Fruit fly (Drosophila melanogaster) whole organism, prepupa: Measurements from ENCODE around the gene CG9154.

ENCODE experiments used
- Blimp-1 ChIP-seq: fragments of 200-800 bp; sonication (Bioruptor generic); optimal IDR thresholded peaks from 3 replicates; lab custom pipeline; 2017; ENCODE audit warnings: missing biosample characterization, missing genetic modification characterization, mild to moderate bottlenecking, moderate library complexity, missing genetic modification reagents
- CG10631 ChIP-seq: fragments of 200-800 bp; sonication (Bioruptor generic); optimal IDR thresholded peaks from 2 replicates; lab custom pipeline; 2016; ENCODE audit warnings: missing biosample characterization, missing genetic modification characterization
- CG10669 ChIP-seq: fragments of 200-800 bp; sonication (Bioruptor generic); optimal IDR thresholded peaks from 3 replicates; lab custom pipeline; 2018; ENCODE audit warnings: missing biosample characterization, mild to moderate bottlenecking, missing genetic modification characterization, moderate library complexity
- CG11294 ChIP-seq: fragments of 200-800 bp; sonication (Bioruptor generic); IDR thresholded peaks from 2 replicates; pipeline ENCODE4 v1.3.6; 2022; ENCODE audit warnings: missing biosample characterization, missing genetic modification characterization
- CG11762 ChIP-seq: fragments of 200-800 bp; sonication (Bioruptor generic); optimal IDR thresholded peaks from 3 replicates; lab custom pipeline; 2016; ENCODE audit warnings: missing biosample characterization, missing genetic modification characterization; ENCODE audit not compliant: insufficient read depth
- CG15336 ChIP-seq: fragments of 200-800 bp; sonication (Bioruptor generic); IDR thresholded peaks from 2 replicates; pipeline ENCODE4 v1.3.6; 2022; ENCODE audit warnings: missing biosample characterization, missing genetic modification characterization
- CG1621 ChIP-seq: fragments of 200-800 bp; sonication (Bioruptor generic); optimal IDR thresholded peaks from 3 replicates; lab custom pipeline; 2018; ENCODE audit warnings: missing biosample characterization, mild to moderate bottlenecking, missing genetic modification characterization
- CG16779 ChIP-seq: fragments of 200-800 bp; sonication (Bioruptor generic); optimal IDR thresholded peaks from 3 replicates; lab custom pipeline; 2017; ENCODE audit warnings: missing biosample characterization, mild to moderate bottlenecking, missing genetic modification characterization
- CG3032 ChIP-seq: fragments of 200-800 bp; optimal IDR thresholded peaks from 2 replicates; lab custom pipeline; 2019; ENCODE audit warnings: missing biosample characterization, mild to moderate bottlenecking, missing genetic modification characterization, moderate library complexity
- CG31627 ChIP-seq: fragments of 200-800 bp; sonication (Bioruptor generic); optimal IDR thresholded peaks from 3 replicates; lab custom pipeline; 2016; ENCODE audit warnings: missing biosample characterization, missing genetic modification characterization
- CG32006 ChIP-seq: fragments of 200-800 bp; sonication (Bioruptor generic); optimal IDR thresholded peaks from 3 replicates; lab custom pipeline; 2017; ENCODE audit warnings: missing biosample characterization, mild to moderate bottlenecking, missing genetic modification characterization
- CG34406 ChIP-seq: fragments of 200-800 bp; sonication (Bioruptor generic); optimal IDR thresholded peaks from 3 replicates; lab custom pipeline; 2016; ENCODE audit warnings: missing biosample characterization, missing genetic modification characterization
- CG3919 ChIP-seq: fragments of 200-800 bp; sonication (Bioruptor generic); optimal IDR thresholded peaks from 3 replicates; lab custom pipeline; 2016; ENCODE audit warnings: missing biosample characterization, missing genetic modification characterization
- CG4318 ChIP-seq: fragments of 200-800 bp; sonication (Bioruptor generic); optimal IDR thresholded peaks from 3 replicates; lab custom pipeline; 2017; ENCODE audit warnings: missing biosample characterization, mild to moderate bottlenecking, missing genetic modification characterization
- CG6792 ChIP-seq: fragments of 200-800 bp; sonication (Bioruptor generic); optimal IDR thresholded peaks from 3 replicates; lab custom pipeline; 2016; ENCODE audit warnings: missing biosample characterization, missing genetic modification characterization
- CG6854 ChIP-seq: fragments of 200-800 bp; sonication (Bioruptor generic); optimal IDR thresholded peaks from 2 replicates; lab custom pipeline; 2017; ENCODE audit warnings: missing biosample characterization, mild to moderate bottlenecking, missing genetic modification characterization
- CG7368 ChIP-seq: fragments of 200-800 bp; sonication (Bioruptor generic); optimal IDR thresholded peaks from 3 replicates; lab custom pipeline; 2016; ENCODE audit warnings: missing biosample characterization, missing genetic modification characterization
- CG8119 ChIP-seq: fragments of 200-800 bp; sonication (Bioruptor generic); IDR thresholded peaks from 3 replicates; pipeline ENCODE4 v1.3.6; 2022; ENCODE audit warnings: missing biosample characterization, missing genetic modification characterization
- CG8319 ChIP-seq: fragments of 200-800 bp; sonication (Bioruptor generic); optimal IDR thresholded peaks from 3 replicates; lab custom pipeline; 2016; ENCODE audit warnings: missing biosample characterization, missing genetic modification characterization
- CG8632 ChIP-seq: fragments of 200-800 bp; sonication (Bioruptor generic); optimal IDR thresholded peaks from 3 replicates; lab custom pipeline; 2016; ENCODE audit warnings: missing biosample characterization, missing genetic modification characterization
- Eip75B ChIP-seq: fragments of 200-800 bp; sonication (Bioruptor generic); optimal IDR thresholded peaks from 3 replicates; lab custom pipeline; 2016; ENCODE audit warnings: missing biosample characterization, missing genetic modification characterization
- Eip93F ChIP-seq: fragments of 200-800 bp; sonication (Bioruptor generic); optimal IDR thresholded peaks from 2 replicates; lab custom pipeline; 2016; ENCODE audit warnings: missing biosample characterization, mild to moderate bottlenecking, missing genetic modification characterization
- Ets21C ChIP-seq: fragments of 200-800 bp; sonication (Bioruptor generic); optimal IDR thresholded peaks from 3 replicates; lab custom pipeline; 2016; ENCODE audit warnings: missing biosample characterization, missing genetic modification characterization
- Gug ChIP-seq: fragments of 200-800 bp; sonication (Bioruptor generic); IDR thresholded peaks from 2 replicates; pipeline ENCODE4 v1.3.6; 2022; ENCODE audit warnings: missing biosample characterization, missing genetic modification characterization
- Hr38 ChIP-seq: sonication (Bioruptor generic); optimal IDR thresholded peaks from 2 replicates; lab custom pipeline; 2016; ENCODE audit warnings: missing biosample characterization, missing genetic modification characterization
- Hr39 ChIP-seq: fragments of 200-800 bp; sonication (Bioruptor generic); optimal IDR thresholded peaks from 2 replicates; lab custom pipeline; 2016; ENCODE audit warnings: missing biosample characterization, missing genetic modification characterization
- Lpt ChIP-seq: fragments of 200-800 bp; sonication (Bioruptor generic); optimal IDR thresholded peaks from 3 replicates; lab custom pipeline; 2016; ENCODE audit warnings: missing biosample characterization, missing genetic modification characterization
- Met ChIP-seq: fragments of 200-800 bp; sonication (Bioruptor generic); optimal IDR thresholded peaks from 3 replicates; lab custom pipeline; 2016; ENCODE audit warnings: missing biosample characterization, missing genetic modification characterization
- OdsH ChIP-seq: fragments of 200-800 bp; sonication (Bioruptor generic); optimal IDR thresholded peaks from 3 replicates; lab custom pipeline; 2016; ENCODE audit warnings: missing biosample characterization, missing genetic modification characterization
- Sox102F ChIP-seq: fragments of 200-800 bp; sonication (Bioruptor generic); optimal IDR thresholded peaks from 2 replicates; lab custom pipeline; 2016; ENCODE audit warnings: missing biosample characterization, mild to moderate bottlenecking, missing genetic modification characterization
- achi ChIP-seq: fragments of 200-800 bp; sonication (Bioruptor generic); optimal IDR thresholded peaks from 3 replicates; lab custom pipeline; 2016; ENCODE audit warnings: missing biosample characterization, missing genetic modification characterization
- acj6 ChIP-seq: fragments of 200-800 bp; sonication (Bioruptor generic); optimal IDR thresholded peaks from 3 replicates; lab custom pipeline; 2016; ENCODE audit warnings: missing biosample characterization, missing genetic modification characterization
- cyc ChIP-seq: fragments of 200-800 bp; sonication (Bioruptor generic); optimal IDR thresholded peaks from 3 replicates; lab custom pipeline; 2016; ENCODE audit warnings: missing biosample characterization, missing genetic modification characterization
- dac ChIP-seq: fragments of 200-800 bp; sonication (Bioruptor generic); optimal IDR thresholded peaks from 2 replicates; lab custom pipeline; 2017; ENCODE audit warnings: missing biosample characterization, mild to moderate bottlenecking, missing genetic modification characterization
- fd85E ChIP-seq: fragments of 200-800 bp; sonication (Bioruptor generic); optimal IDR thresholded peaks from 3 replicates; lab custom pipeline; 2016; ENCODE audit warnings: missing biosample characterization, missing genetic modification characterization
- fkh ChIP-seq: fragments of 200-800 bp; sonication (Bioruptor generic); optimal IDR thresholded peaks from 3 replicates; lab custom pipeline; 2017; ENCODE audit warnings: missing biosample characterization, mild to moderate bottlenecking, missing genetic modification characterization, moderate library complexity
- lz ChIP-seq: fragments of 200-800 bp; sonication (Bioruptor generic); optimal IDR thresholded peaks from 3 replicates; lab custom pipeline; 2016; ENCODE audit warnings: missing biosample characterization, missing genetic modification characterization
- net ChIP-seq: fragments of 200-800 bp; sonication (Bioruptor generic); optimal IDR thresholded peaks from 3 replicates; lab custom pipeline; 2016; ENCODE audit warnings: missing biosample characterization, missing genetic modification characterization
- pdm3 ChIP-seq: fragments of 200-800 bp; sonication (Bioruptor generic); optimal IDR thresholded peaks from 3 replicates; lab custom pipeline; 2016; ENCODE audit warnings: missing biosample characterization, missing genetic modification characterization
- salr ChIP-seq, 2 experiments: fragments of 200-800 bp; sonication (Bioruptor generic); optimal IDR thresholded peaks; 3 replicates each; lab custom pipeline; 2016 to 2018; ENCODE audit warnings: missing biosample characterization in 2 of 2, missing genetic modification characterization in 2 of 2, mild to moderate bottlenecking in 1 of 2
- spab ChIP-seq: fragments of 200-800 bp; sonication (Bioruptor generic); optimal IDR thresholded peaks from 2 replicates; lab custom pipeline; 2017; ENCODE audit warnings: missing biosample characterization, mild to moderate bottlenecking, missing genetic modification characterization, missing genetic modification reagents
- ss ChIP-seq, 2 experiments: fragments of 200-800 bp; sonication (Bioruptor generic); optimal IDR thresholded peaks; 2 replicates in 1 of 2; 3 replicates in 1 of 2; lab custom pipeline; 2017 to 2018; ENCODE audit warnings: mild to moderate bottlenecking in 2 of 2, missing biosample characterization in 2 of 2, missing genetic modification characterization in 2 of 2, moderate library complexity in 1 of 2
- svp ChIP-seq: fragments of 200-800 bp; sonication (Bioruptor generic); peaks from one replicate; lab custom pipeline; 2016; ENCODE audit warnings: missing biosample characterization, missing genetic modification characterization
- topi ChIP-seq: fragments of 200-800 bp; sonication (Bioruptor generic); optimal IDR thresholded peaks from 3 replicates; lab custom pipeline; 2016; ENCODE audit warnings: missing biosample characterization, missing genetic modification characterization
- vri ChIP-seq: fragments of 200-800 bp; sonication (Bioruptor generic); optimal IDR thresholded peaks from 3 replicates; lab custom pipeline; 2016; ENCODE audit warnings: missing biosample characterization, mild to moderate bottlenecking, missing genetic modification characterization

CG9154 gene

DNA sequence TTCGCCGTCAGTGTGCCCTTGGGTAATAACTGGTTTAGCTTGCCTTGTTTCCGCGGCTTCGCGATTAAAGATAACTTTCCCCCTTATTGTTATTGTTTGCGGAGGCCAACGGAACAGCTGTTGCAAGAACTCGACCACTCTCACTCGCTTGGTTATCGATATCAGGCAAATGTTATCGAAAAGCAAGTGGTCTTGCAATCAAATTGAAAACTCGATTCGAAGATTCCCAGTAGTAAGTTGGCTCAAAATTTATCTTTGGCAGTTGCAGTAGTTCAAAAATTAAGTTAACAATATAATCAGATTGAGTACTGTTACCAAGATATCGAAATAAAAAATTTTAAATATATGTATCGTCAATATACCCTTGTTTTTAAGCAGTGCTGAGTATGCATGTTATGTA, 4.7 kb downstream of the CG9154 start, which contains the start of the genes Fbw5 and CG9147 (continued):
- TF ChIP-seq achi (GFP tag; lab: Kevin White, UChicago) (peak; percentile 99), svp (GFP tag; lab: Kevin White, UChicago) (peak; percentile 100), spab (peak; percentile 99), Ets21C (GFP tag; lab: Kevin White, UChicago) (peak; percentile 99), CG15336 (GFP tag; lab: Robert Waterston, UW) (peak; percentile 100), CG6792 (GFP tag; lab: Kevin White, UChicago) (peak; percentile 100), CG16779 (peak; percentile 99), CG3919 (peak; percentile 100), acj6 (GFP tag; lab: Kevin White, UChicago) (peak; percentile 100), OdsH (GFP tag; lab: Kevin White, UChicago) (peak; percentile 100), Gug (GFP tag; lab: Robert Waterston, UW) (peak; percentile 99), dac (GFP tag; lab: Kevin White, UChicago) (peak; percentile 99), CG7368 (GFP tag; lab: Kevin White, UChicago) (peak; percentile 99), CG31627 (peak; percentile 100), pdm3 (GFP tag; lab: Kevin White, UChicago) (peak; percentile 100), Eip93F (GFP tag; lab: Kevin White, UChicago) (peak; percentile 99), lz (GFP tag; lab: Kevin White, UChicago) (peak; percentile 100), CG34406 (peak; percentile 100), CG8632 (GFP tag; lab: Kevin White, UChicago) (peak; percentile 100), CG11294 (GFP tag; lab: Robert Waterston, UW) (peak; percentile 99), Blimp-1 (GFP tag; lab: Kevin White, UChicago) (peak; percentile 99), CG32006 (GFP tag; lab: Kevin White, UChicago) (peak; percentile 100), fkh (GFP tag; lab: Kevin White, UChicago) (peak; percentile 96), CG10669 (GFP tag; lab: Kevin White, UChicago) (peak; percentile 100), CG8319 (GFP tag; lab: Kevin White, UChicago) (peak; percentile 99), Met (peak; percentile 100), topi (GFP tag; lab: Kevin White, UChicago) (peak; percentile 100), fd85E (GFP tag; lab: Kevin White, UChicago) (peak; percentile 97), ss (GFP tag; optimal IDR thresholded peaks at IDR 0.05; lab: Kevin White, UChicago) (peak; percentile 99 to 100), CG11762 (GFP tag; lab: Kevin White, UChicago) (peak; percentile 99), CG4318 (peak; percentile 99), Sox102F (GFP tag; lab: Kevin White, UChicago) (peak; percentile 100), net (GFP tag; lab: Kevin White, UChicago) (peak; percentile 100), CG10631 (GFP tag; lab: Kevin White, UChicago) (peak; percentile 100)

DNA sequence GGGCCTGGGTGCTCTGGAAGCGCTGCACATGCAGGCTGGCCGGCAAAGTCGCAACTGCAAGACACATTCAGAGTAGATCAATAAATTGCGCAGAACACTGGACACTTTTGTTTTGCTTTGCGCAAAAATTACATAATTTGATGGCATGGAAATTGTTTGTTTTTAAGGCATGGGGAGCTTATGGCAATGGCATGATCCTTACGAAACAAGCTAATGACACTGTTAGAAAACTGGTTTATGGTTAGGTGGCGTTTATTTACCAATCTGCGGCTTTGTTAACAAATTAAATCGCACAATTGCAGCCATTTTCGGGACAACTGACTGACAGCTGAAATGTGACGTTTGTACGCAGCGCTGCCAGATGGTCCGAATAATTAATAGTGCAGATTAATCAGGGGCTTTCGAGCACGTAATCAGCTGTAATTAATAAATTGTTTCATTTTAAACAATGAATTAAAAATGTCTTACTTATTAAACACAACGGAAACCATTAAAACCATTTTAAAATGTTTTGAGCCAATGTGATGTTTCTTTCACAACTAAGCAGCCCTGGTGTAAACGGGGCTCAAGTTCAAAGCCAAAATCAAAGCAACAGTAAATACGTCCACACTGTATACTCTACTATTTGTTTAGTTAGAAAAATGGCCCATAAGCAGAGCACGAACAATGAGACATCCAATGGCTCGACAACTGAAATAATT, 8.0 kb downstream of the CG9154 start, which contains the start of the genes ND-51 and CG13994:
Gene ND-51 (minus strand): TSS at position 376 of the 701 bp plus-strand sequence.
Gene CG13994 (plus strand): TSS at position 608 of the 701 bp plus-strand sequence.
- TF ChIP-seq CG1621 (tag; lab: Kevin White, UChicago) = peak; percentile 62
- no peak for TF ChIP-seq Eip93F (GFP tag; lab: Kevin White, UChicago)
- TF ChIP-seq achi (GFP tag; lab: Kevin White, UChicago) = peak; percentile 100
- TF ChIP-seq Eip75B (GFP tag; lab: Kevin White, UChicago) = peak; percentile 75
- peak; percentile 75 for TF ChIP-seq CG3032 (tag; lab: Kevin White, UChicago)
- no peak for TF ChIP-seq net (GFP tag; lab: Kevin White, UChicago)
- TF ChIP-seq CG10631 (GFP tag; lab: Kevin White, UChicago) = peak; percentile 67
- peak; percentile 85 for TF ChIP-seq Hr39 (GFP tag; lab: Kevin White, UChicago)
- TF ChIP-seq CG8632 (GFP tag; lab: Kevin White, UChicago) = peak; percentile 45
- peak; percentile 55 for TF ChIP-seq CG15336 (GFP tag; lab: Robert Waterston, UW)
- TF ChIP-seq CG6854 (GFP tag; lab: Kevin White, UChicago) = no peak
- TF ChIP-seq Blimp-1 (GFP tag; lab: Kevin White, UChicago) = no peak
- TF ChIP-seq fkh (GFP tag; lab: Kevin White, UChicago) = peak; percentile 98
- no peak for TF ChIP-seq Hr38
- TF ChIP-seq cyc (GFP tag; lab: Kevin White, UChicago) = peak; percentile 81
- peak; percentile 54 for TF ChIP-seq Ets21C (GFP tag; lab: Kevin White, UChicago)
- TF ChIP-seq CG32006 (GFP tag; lab: Kevin White, UChicago) = peak; percentile 74
- TF ChIP-seq vri (GFP tag; lab: Kevin White, UChicago) = peak; percentile 76
- TF ChIP-seq CG4318 = no peak
- TF ChIP-seq CG10669 (GFP tag; lab: Kevin White, UChicago) = no peak
- TF ChIP-seq OdsH (GFP tag; lab: Kevin White, UChicago) = no peak
- peak; percentile 31 for TF ChIP-seq spab
- TF ChIP-seq CG6792 (GFP tag; lab: Kevin White, UChicago) = peak; percentile 59
- TF ChIP-seq salr (GFP tag; optimal IDR thresholded peaks at IDR 0.05; lab: Kevin White, UChicago) = peak in 1 of 2 experiments; percentile 53
- TF ChIP-seq CG8119 (GFP tag; lab: Robert Waterston, UW) = peak; percentile 49; the same call in 2 of the 3 replicates
- TF ChIP-seq pdm3 (GFP tag; lab: Kevin White, UChicago) = peak; percentile 80
- no peak for TF ChIP-seq dac (GFP tag; lab: Kevin White, UChicago)
- TF ChIP-seq CG31627 = peak; percentile 85
- no peak for TF ChIP-seq Lpt (GFP tag; lab: Kevin White, UChicago)
- TF ChIP-seq acj6 (GFP tag; lab: Kevin White, UChicago) = peak; percentile 78
- TF ChIP-seq svp (GFP tag; lab: Kevin White, UChicago) = peak; percentile 95
- TF ChIP-seq CG34406 = peak; percentile 69
